Fruit fly (Drosophila melanogaster): Measurements from ENCODE around the gene Eogt.
A peak's percentile ranks its signal among the peaks of the same experiment; 100 is the strongest.

The Eogt gene

DNA sequence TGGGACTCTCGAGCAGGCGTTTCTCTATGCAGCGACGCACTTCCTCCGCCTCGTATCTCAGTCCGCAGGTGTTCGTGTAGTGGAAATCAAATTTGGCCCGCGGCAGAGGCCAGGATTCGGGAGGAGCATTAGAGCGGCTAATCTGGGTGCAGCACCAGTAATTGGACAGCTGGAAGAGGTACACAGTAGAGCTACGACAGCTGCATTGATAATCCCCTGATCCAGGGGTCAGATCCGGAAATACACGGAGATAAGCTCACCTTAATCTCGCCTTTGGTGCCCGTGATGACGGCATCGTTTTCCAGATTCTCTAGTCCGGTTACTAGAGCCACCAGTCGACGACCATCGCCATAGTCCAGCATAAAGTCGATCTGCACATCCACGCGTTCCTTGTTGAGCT lies 10.5 kb upstream of the Eogt start:
- TF ChIP-seq CG6163 (GFP tag; IDR thresholded peaks at IDR 0.05) (0 out of 3 replicates have a peak, but pooled peaks have one; percentile 13), svp (GFP tag) (peak; percentile 98), CG10669 (GFP tag; optimal IDR thresholded peaks at IDR 0.05) (no peak), salr (GFP tag; optimal IDR thresholded peaks at IDR 0.05) (no peak), CG16779 (tag; optimal IDR thresholded peaks at IDR 0.05) (no peak), CG31627 (GFP tag; optimal IDR thresholded peaks at IDR 0.05) (no peak)

DNA sequence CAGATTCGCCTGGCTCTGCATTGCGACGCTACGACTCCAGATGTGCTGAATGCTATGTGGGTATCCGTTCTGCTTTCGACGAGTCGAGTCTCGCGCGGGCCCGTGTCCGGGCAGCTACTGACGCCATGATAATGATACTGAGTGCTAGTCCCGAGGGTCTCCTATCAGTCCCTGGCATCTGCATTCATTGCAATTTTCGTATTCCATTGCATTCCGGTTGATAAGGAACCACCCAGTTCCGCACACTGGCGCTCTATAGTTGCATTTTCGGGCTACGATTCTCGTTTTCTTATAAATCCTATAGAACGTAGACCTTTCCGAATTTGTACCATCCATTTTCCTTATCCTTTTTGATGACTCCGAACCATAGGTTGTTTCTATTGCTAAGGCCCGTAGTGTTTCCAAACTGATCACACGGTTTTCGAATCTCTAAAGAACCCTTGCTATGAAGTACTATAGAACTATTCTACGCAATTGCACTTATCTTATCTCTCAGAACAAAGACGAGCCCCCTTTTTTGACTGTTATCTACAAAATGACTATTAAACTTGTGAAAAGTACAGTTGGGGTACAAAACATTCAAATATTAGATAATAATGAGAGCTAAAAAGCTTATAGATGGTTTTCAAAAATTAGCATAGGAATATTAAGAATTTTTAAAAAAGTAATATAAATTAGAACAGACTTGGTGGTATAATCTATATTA lies 9.3 kb upstream of the Eogt start, which contains the start of gene CG3597:
CG3597 (minus strand) TSS at position 119 of the 706 bp plus-strand sequence.
- TF ChIP-seq CG8319 (GFP tag; optimal IDR thresholded peaks at IDR 0.05) (no peak), svp (GFP tag) (peak; percentile 73)

DNA sequence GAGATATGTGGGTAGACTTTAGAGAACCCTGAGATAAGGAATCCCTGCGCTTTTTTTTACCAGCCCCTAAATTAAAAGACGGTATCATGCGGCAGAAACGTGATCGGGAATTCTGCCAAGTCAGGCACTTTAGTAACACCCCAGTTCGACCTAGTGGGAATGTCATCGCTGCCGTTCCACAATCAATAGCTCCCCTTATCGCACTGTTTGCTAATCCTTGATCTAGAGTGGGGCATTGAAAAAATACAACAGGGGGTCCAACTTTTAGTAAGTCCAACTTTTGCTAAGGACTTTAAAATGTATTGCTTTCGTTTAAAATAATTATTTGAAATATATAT lies 8.8 kb upstream of the Eogt start:
- peak; percentile 29 for TF ChIP-seq vri (GFP tag; optimal IDR thresholded peaks at IDR 0.05)
- TF ChIP-seq dac (GFP tag; optimal IDR thresholded peaks at IDR 0.05), result no peak

DNA sequence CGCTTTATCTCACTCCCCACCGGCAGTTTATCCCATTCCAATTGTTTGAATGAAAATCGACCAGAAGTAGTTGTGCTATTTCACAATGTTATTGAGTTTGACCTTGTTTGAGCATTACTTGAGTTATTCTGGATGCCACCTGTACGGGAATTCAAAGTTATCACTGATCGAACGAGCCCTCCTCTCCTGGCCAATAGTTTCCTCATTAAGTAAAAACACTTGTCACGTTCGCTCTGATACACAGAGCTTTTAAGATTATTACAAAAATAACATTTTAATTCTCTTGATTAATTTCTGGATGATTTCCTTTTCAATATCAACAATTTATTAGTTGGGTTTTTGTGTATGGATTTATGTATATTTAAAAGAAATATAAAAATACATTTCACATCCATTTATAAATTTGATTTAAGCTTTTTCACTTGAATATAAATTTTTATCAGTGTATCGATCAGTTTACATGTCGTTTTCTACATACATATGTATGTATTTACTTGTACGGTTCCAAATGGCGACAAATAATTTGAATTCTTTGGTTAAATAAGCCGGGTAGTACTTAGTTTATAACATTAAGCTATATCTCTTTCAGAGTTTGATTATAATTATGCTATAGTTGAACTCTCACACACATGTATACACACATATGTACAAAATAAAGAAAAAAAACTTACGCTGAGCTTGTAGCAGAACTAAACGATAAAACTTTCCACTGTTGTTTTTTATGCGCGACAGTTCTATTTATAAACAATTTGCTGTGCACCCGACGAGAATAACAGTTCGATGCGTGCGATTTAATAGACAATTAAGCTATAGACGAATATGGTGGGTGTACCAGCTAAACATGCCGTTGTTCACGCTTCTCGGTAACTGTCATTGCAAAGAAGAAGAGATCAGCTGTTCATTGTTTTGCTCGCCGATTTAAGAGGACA lies 6.8 kb upstream of the Eogt start, which contains the start of the genes CG3609 and CG15390:
CG3609 (minus strand) TSS at position 810 of the 929 bp plus-strand sequence.
CG15390 (plus strand) TSS at position 896 of the 929 bp plus-strand sequence.
- peak; percentile 85 for TF ChIP-seq lz (GFP tag; optimal IDR thresholded peaks at IDR 0.05)
- peak; percentile 80 for TF ChIP-seq CG16779 (tag; optimal IDR thresholded peaks at IDR 0.05)
- TF ChIP-seq spab (GFP tag; optimal IDR thresholded peaks at IDR 0.05), result peak; percentile 24
- TF ChIP-seq pdm3 (GFP tag; optimal IDR thresholded peaks at IDR 0.05), result peak; percentile 88
- peak; percentile 66 for TF ChIP-seq Lpt (GFP tag; optimal IDR thresholded peaks at IDR 0.05)
- TF ChIP-seq Eip78C (GFP tag), result peak; percentile 92
- peak; percentile 30 for TF ChIP-seq CG34406 (GFP tag; optimal IDR thresholded peaks at IDR 0.05)
- TF ChIP-seq CG11294 (GFP tag; IDR thresholded peaks at IDR 0.05), result peak; percentile 58; the same call in 1 of the 2 replicates
- peak; percentile 41 for TF ChIP-seq CG3032 (tag; optimal IDR thresholded peaks at IDR 0.05)
- TF ChIP-seq Sox102F (GFP tag; optimal IDR thresholded peaks at IDR 0.05), result peak; percentile 89
- peak; percentile 54 for TF ChIP-seq CG8632 (GFP tag; optimal IDR thresholded peaks at IDR 0.05)
- peak; percentile 78 for TF ChIP-seq achi (GFP tag; optimal IDR thresholded peaks at IDR 0.05)
- peak; percentile 65 for TF ChIP-seq CG6792 (GFP tag; optimal IDR thresholded peaks at IDR 0.05)
- TF ChIP-seq CG8119 (GFP tag; IDR thresholded peaks at IDR 0.05), result peak; percentile 75
- TF ChIP-seq CG6854 (GFP tag; optimal IDR thresholded peaks at IDR 0.05), result peak; percentile 9
- peak; percentile 84 for TF ChIP-seq Met (GFP tag; optimal IDR thresholded peaks at IDR 0.05)
- peak; percentile 57 for TF ChIP-seq CG32006 (GFP tag; optimal IDR thresholded peaks at IDR 0.05)
- TF ChIP-seq Gug (GFP tag; IDR thresholded peaks at IDR 0.05), result peak; percentile 46
- TF ChIP-seq CG6276 (GFP tag; optimal IDR thresholded peaks at IDR 0.05), result peak; percentile 81
- peak; percentile 24 for TF ChIP-seq Blimp-1 (GFP tag; optimal IDR thresholded peaks at IDR 0.05)
- TF ChIP-seq fkh (GFP tag; optimal IDR thresholded peaks at IDR 0.05), result peak; percentile 76
- TF ChIP-seq ss (GFP tag; optimal IDR thresholded peaks at IDR 0.05), result peak; percentile 81 to 87
- TF ChIP-seq esn (GFP tag; optimal IDR thresholded peaks at IDR 0.05), result peak; percentile 86
- no peak for TF ChIP-seq fd85E (GFP tag; optimal IDR thresholded peaks at IDR 0.05)
- TF ChIP-seq CG11762 (GFP tag; optimal IDR thresholded peaks at IDR 0.05; ENCODE audit: insufficient read depth), result no peak
- peak; percentile 74 for TF ChIP-seq dsx (GFP tag; optimal IDR thresholded peaks at IDR 0.05; ENCODE audit: poor library complexity, severe bottlenecking)
- TF ChIP-seq net (GFP tag; optimal IDR thresholded peaks at IDR 0.05), result peak; percentile 83
- peak; percentile 83 for TF ChIP-seq cyc (GFP tag; optimal IDR thresholded peaks at IDR 0.05)
- peak; percentile 76 for TF ChIP-seq Eip93F (GFP tag; optimal IDR thresholded peaks at IDR 0.05)
- peak; percentile 20 for TF ChIP-seq CG4318 (GFP tag; optimal IDR thresholded peaks at IDR 0.05)
- peak; percentile 80 for TF ChIP-seq Smox (GFP tag; optimal IDR thresholded peaks at IDR 0.05)
- peak; percentile 43 for TF ChIP-seq CG8319 (GFP tag; optimal IDR thresholded peaks at IDR 0.05)
- peak; percentile 88 for TF ChIP-seq svp (GFP tag)
- peak; percentile 83 for TF ChIP-seq Hr39 (GFP tag; optimal IDR thresholded peaks at IDR 0.05)
- peak; percentile 56 for TF ChIP-seq Ets96B (tag; optimal IDR thresholded peaks at IDR 0.05)
- TF ChIP-seq Ets21C (GFP tag; optimal IDR thresholded peaks at IDR 0.05), result peak; percentile 80
